Worm (Caenorhabditis elegans): Measurements from ENCODE around the gene Y41D4A.4.

Gene Y41D4A.4

ce11 chrIV:1753481-1753880, 7.7 kb downstream of the Y41D4A.4 start, which contains the start of gene Y41D4A.3:
TSS of gene Y41D4A.3 (plus strand) at chrIV:1753781.
- TF ChIP-seq ceh-2 (tag; optimal IDR thresholded peaks at IDR 0.05) (no peak), ceh-30 (tag; optimal IDR thresholded peaks at IDR 0.05) (no peak), eyg-1 (tag; optimal IDR thresholded peaks at IDR 0.05) (no peak), unc-55 (GFP tag; optimal IDR thresholded peaks at IDR 0.05) (no peak), nhr-232 (tag; optimal IDR thresholded peaks at IDR 0.05) (no peak), nhr-11 (tag; optimal IDR thresholded peaks at IDR 0.05) (no peak), nfya-1 (tag; optimal IDR thresholded peaks at IDR 0.05) (no peak), ceh-18 (tag; optimal IDR thresholded peaks at IDR 0.05) (no peak), ceh-22 (tag; optimal IDR thresholded peaks at IDR 0.05) (no peak), sox-4 (tag; optimal IDR thresholded peaks at IDR 0.05) (no peak), sox-2 (GFP tag; IDR thresholded peaks at IDR 0.05) (no peak), ceh-9 (tag; optimal IDR thresholded peaks at IDR 0.05) (no peak)

ce11 chrIV:1758595-1758994, 12.8 kb downstream of the Y41D4A.4 start:
- TF ChIP-seq tbx-7 (tag; optimal IDR thresholded peaks at IDR 0.05) = no peak
- peak; percentile 4 for TF ChIP-seq unc-55 (GFP tag; optimal IDR thresholded peaks at IDR 0.05)
- TF ChIP-seq ceh-18 (tag; optimal IDR thresholded peaks at IDR 0.05) = peak; percentile 30

- TF ChIP-seq T23F11.4 (GFP tag; optimal IDR thresholded peaks at IDR 0.05) (no peak), pqm-1 (tag; optimal IDR thresholded peaks at IDR 0.05) (no peak), pha-4 (tag; optimal IDR thresholded peaks at IDR 0.05) (no peak), rnt-1 (tag; optimal IDR thresholded peaks at IDR 0.05) (peak; percentile 24), elt-4 (tag; optimal IDR thresholded peaks at IDR 0.05) (no peak), lim-6 (tag; optimal IDR thresholded peaks at IDR 0.05) (no peak), dmd-4 (tag; optimal IDR thresholded peaks at IDR 0.05; ENCODE audit: borderline replicate concordance) (no peak), C08G9.2 (tag; optimal IDR thresholded peaks at IDR 0.05) (no peak), pat-9 (tag; optimal IDR thresholded peaks at IDR 0.05) (no peak), sox-2 (GFP tag; IDR thresholded peaks at IDR 0.05) (no peak), sox-4 (tag; optimal IDR thresholded peaks at IDR 0.05) (no peak), fkh-10 (GFP tag; optimal IDR thresholded peaks at IDR 0.05) (no peak), pha-2 (tag; optimal IDR thresholded peaks at IDR 0.05) (no peak), syd-9 (tag; optimal IDR thresholded peaks at IDR 0.05) (no peak), ceh-18 (tag; optimal IDR thresholded peaks at IDR 0.05) (peak; percentile 40), fax-1 (tag; optimal IDR thresholded peaks at IDR 0.05) (no peak), hlh-30 (tag; optimal IDR thresholded peaks at IDR 0.05; ENCODE audit: insufficient read depth) (peak; percentile 24), hlh-8 (tag; optimal IDR thresholded peaks at IDR 0.05) (no peak)
Observed at ce11 chrIV:1761553-1761952, 15.8 kb downstream of the Y41D4A.4 start, which contains the start of gene Y41D4A.7. TSS of gene Y41D4A.7 (minus strand) at chrIV:1761570.

ce11 chrIV:1763452-1763851, 17.7 kb downstream of the Y41D4A.4 start:
- no peak for TF ChIP-seq ceh-18 (tag; optimal IDR thresholded peaks at IDR 0.05)
- TF ChIP-seq pat-9 (tag; optimal IDR thresholded peaks at IDR 0.05) = no peak
- no peak for TF ChIP-seq fkh-10 (GFP tag; optimal IDR thresholded peaks at IDR 0.05)
- TF ChIP-seq ceh-9 (tag; optimal IDR thresholded peaks at IDR 0.05) = no peak
- no peak for TF ChIP-seq pha-2 (tag; optimal IDR thresholded peaks at IDR 0.05)
- no peak for TF ChIP-seq C38D4.7 (GFP tag; optimal IDR thresholded peaks at IDR 0.05)
- TF ChIP-seq tbx-2 (tag; optimal IDR thresholded peaks at IDR 0.05) = no peak
- no peak for TF ChIP-seq pha-4 (tag; optimal IDR thresholded peaks at IDR 0.05)

DNA sequence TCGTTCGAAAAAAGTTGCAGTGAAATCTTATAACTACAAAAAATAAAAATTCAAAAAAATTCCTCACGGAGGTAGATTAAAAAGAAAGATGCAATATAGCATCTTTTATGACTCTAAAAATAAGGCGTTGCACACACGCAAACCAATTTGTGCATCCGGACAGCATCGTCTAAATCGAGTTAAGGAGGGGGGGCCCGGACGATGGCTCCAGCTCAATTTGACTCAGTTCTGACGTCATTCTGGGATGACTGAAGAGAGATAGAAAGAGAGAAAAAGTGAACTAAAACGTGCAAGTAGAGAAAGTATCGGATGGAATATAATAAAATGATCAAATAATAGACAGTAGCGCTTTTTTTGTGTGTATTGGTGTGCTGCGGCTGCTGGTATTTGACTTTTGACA, 20.2 kb downstream of the Y41D4A.4 start:
- TF ChIP-seq unc-42 (tag; optimal IDR thresholded peaks at IDR 0.05) (peak; percentile 100), ceh-31 (tag; optimal IDR thresholded peaks at IDR 0.05) (peak; percentile 51), T23F11.4 (GFP tag; optimal IDR thresholded peaks at IDR 0.05) (no peak), gmeb-2 (tag; optimal IDR thresholded peaks at IDR 0.05) (no peak), ceh-45 (GFP tag; IDR thresholded peaks at IDR 0.05) (no peak), hlh-13 (GFP tag; optimal IDR thresholded peaks at IDR 0.05) (no peak), ttx-3 (tag; optimal IDR thresholded peaks at IDR 0.05) (no peak), ceh-48 (tag; optimal IDR thresholded peaks at IDR 0.05) (no peak), rnt-1 (tag; optimal IDR thresholded peaks at IDR 0.05) (no peak)

Measured in whole organism, late embryonic.